Fruit fly (Drosophila melanogaster) Kc167 (cell line): ENCODE results near the gene Lamtor3.

Experiments used
- Myc ChIP-seq: fragments of >200 bp; optimal IDR thresholded peaks from 2 replicates; lab custom pipeline; 2017; ENCODE audit warnings: missing external identifiers
- Sin3A ChIP-seq: fragments of >200 bp; optimal IDR thresholded peaks from 2 replicates; lab custom pipeline; 2018; ENCODE audit warnings: missing external identifiers

- TF ChIP-seq Sin3A (lab: Kevin White, UChicago) (no peak), Myc (lab: Kevin White, UChicago) (no peak)
These were observed at the start of gene Lamtor3, which contains the start of gene fws for dm6 chr2L:17480943-17481580.
